Worm (Caenorhabditis elegans) whole organism, mixed stage, embryonic: ENCODE results near the gene bath-15.

Experiments used
- M03D4.4 ChIP-seq: sonication (generic microtip); optimal IDR thresholded peaks from 2 replicates; lab custom pipeline; 2017; ENCODE audit warnings: mild to moderate bottlenecking, missing genetic modification characterization, missing compliant biosample characterization
- blmp-1 ChIP-seq: fragments of 150-350 bp; optimal IDR thresholded peaks from 2 replicates; lab custom pipeline; 2014; ENCODE audit warnings: missing biosample characterization, missing genetic modification characterization
- cnd-1 ChIP-seq: fragments of 200-800 bp; sonication (Bioruptor generic); optimal IDR thresholded peaks from 2 replicates; lab custom pipeline; 2018; ENCODE audit warnings: mild to moderate bottlenecking, missing genetic modification characterization, missing compliant biosample characterization
- drap-1 ChIP-seq: fragments of 200-800 bp; sonication (Bioruptor generic); optimal IDR thresholded peaks from 3 replicates; lab custom pipeline; 2018; ENCODE audit warnings: mild to moderate bottlenecking, missing genetic modification characterization, missing compliant biosample characterization
- ham-2 ChIP-seq: fragments of 200-800 bp; sonication (Bioruptor generic); optimal IDR thresholded peaks from 2 replicates; lab custom pipeline; 2018; ENCODE audit warnings: mild to moderate bottlenecking, missing genetic modification characterization, missing compliant biosample characterization
- mep-1 ChIP-seq: fragments of 150-350 bp; optimal IDR thresholded peaks from 2 replicates; lab custom pipeline; 2017; ENCODE audit warnings: missing biosample characterization, missing genetic modification reagents, missing genetic modification characterization, inconsistent platforms
- nhr-12 ChIP-seq: fragments of 150-350 bp; optimal IDR thresholded peaks from 2 replicates; lab custom pipeline; 2014; ENCODE audit warnings: missing biosample characterization, missing genetic modification characterization
- nhr-76 ChIP-seq: sonication (generic microtip); optimal IDR thresholded peaks from 2 replicates; lab custom pipeline; 2017; ENCODE audit warnings: missing biosample characterization, missing genetic modification characterization
- pha-4 ChIP-seq: fragments of 150-350 bp; optimal IDR thresholded peaks from 2 replicates; lab custom pipeline; 2018; ENCODE audit warnings: missing biosample characterization, missing genetic modification reagents, missing genetic modification characterization
- sem-2 ChIP-seq: fragments of 200-800 bp; sonication (Bioruptor generic); optimal IDR thresholded peaks from 2 replicates; lab custom pipeline; 2018; ENCODE audit warnings: mild to moderate bottlenecking, missing genetic modification characterization, missing compliant biosample characterization
- sptf-1 ChIP-seq: sonication (generic microtip); optimal IDR thresholded peaks from 2 replicates; lab custom pipeline; 2017; ENCODE audit warnings: mild to moderate bottlenecking, missing genetic modification characterization, moderate library complexity, missing compliant biosample characterization

ce11 chrIII:7726500-7726899, 49.3 kb downstream of the bath-15 start:
- TF ChIP-seq nhr-76 (no peak), pha-4 (tag; lab: Kevin White, UChicago) (no peak), sem-2 (no peak), drap-1 (GFP tag; lab: Kevin White, UChicago) (no peak), mep-1 (tag; lab: Kevin White, UChicago) (no peak), ham-2 (GFP tag; lab: Kevin White, UChicago) (no peak), cnd-1 (tag; lab: Kevin White, UChicago) (no peak), sptf-1 (no peak), M03D4.4 (tag; lab: Kevin White, UChicago) (no peak), nhr-12 (tag; lab: Kevin White, UChicago) (no peak), blmp-1 (no peak)
